Worm (Caenorhabditis elegans): ENCODE data around the gene oef-1.
A peak's percentile ranks its signal among the peaks of the same experiment; 100 is the strongest.

Gene oef-1

ce11 chrIV:7512617-7513233 is 35.5 kb upstream of the oef-1 start, which contains the start of the genes plc-4 and R05G6.4 (continued):
- TF ChIP-seq rnt-1 (tag; optimal IDR thresholded peaks at IDR 0.05): peak; percentile 7
- no peak for TF ChIP-seq lin-15B (tag; optimal IDR thresholded peaks at IDR 0.05)
- peak; percentile 38 for TF ChIP-seq tbx-2 (tag; optimal IDR thresholded peaks at IDR 0.05)
- TF ChIP-seq C04F5.9 (tag; optimal IDR thresholded peaks at IDR 0.05): no peak
- TF ChIP-seq unc-86 (tag; optimal IDR thresholded peaks at IDR 0.05): no peak
- peak; percentile 56 for TF ChIP-seq snu-23 (GFP tag; optimal IDR thresholded peaks at IDR 0.05)
- TF ChIP-seq nhr-90 (tag; optimal IDR thresholded peaks at IDR 0.05; ENCODE audit: poor library complexity): peak; percentile 52
- peak; percentile 42 to 65 for TF ChIP-seq lin-35 (GFP tag; optimal IDR thresholded peaks at IDR 0.05)
- TF ChIP-seq ces-1 (GFP tag; optimal IDR thresholded peaks at IDR 0.05): no peak
- peak; percentile 42 for TF ChIP-seq xbp-1 (tag; optimal IDR thresholded peaks at IDR 0.05)
- peak in 2 of 6 experiments; percentile 3 to 52 for TF ChIP-seq elt-3 (tag; optimal IDR thresholded peaks at IDR 0.05)

- TF ChIP-seq unc-98 (GFP tag; IDR thresholded peaks at IDR 0.05) (no peak), fos-1 (tag; optimal IDR thresholded peaks at IDR 0.05) (no peak), unc-130 (tag; optimal IDR thresholded peaks at IDR 0.05) (no peak), nhr-90 (tag; optimal IDR thresholded peaks at IDR 0.05; ENCODE audit: poor library complexity) (no peak), nhr-76 (tag; optimal IDR thresholded peaks at IDR 0.05) (no peak), unc-86 (tag; optimal IDR thresholded peaks at IDR 0.05) (no peak), pag-3 (tag; optimal IDR thresholded peaks at IDR 0.05; ENCODE audit: borderline replicate concordance, insufficient read depth) (no peak), C16A3.4 (tag; optimal IDR thresholded peaks at IDR 0.05) (no peak), nhr-77 (tag; optimal IDR thresholded peaks at IDR 0.05) (no peak), nhr-84 (tag; optimal IDR thresholded peaks at IDR 0.05) (no peak), snu-23 (GFP tag; optimal IDR thresholded peaks at IDR 0.05) (no peak), mep-1 (tag; optimal IDR thresholded peaks at IDR 0.05) (no peak), ztf-4 (tag; optimal IDR thresholded peaks at IDR 0.05) (no peak), egl-27 (tag; optimal IDR thresholded peaks at IDR 0.05) (no peak), ceh-82 (tag; optimal IDR thresholded peaks at IDR 0.05) (no peak), sox-4 (tag; optimal IDR thresholded peaks at IDR 0.05) (no peak), nhr-85 (tag) (no peak), snpc-4 (tag; optimal IDR thresholded peaks at IDR 0.05) (no peak), mef-2 (tag; optimal IDR thresholded peaks at IDR 0.05) (no peak), aha-1 (tag; optimal IDR thresholded peaks at IDR 0.05) (no peak)
These were observed 32.0 kb upstream of the oef-1 start, which contains the start of the genes R05G6.9 and R05G6.3 for ce11 chrIV:7516167-7516566. R05G6.9 (minus strand) TSS chrIV:7516267. R05G6.3 (plus strand) TSS chrIV:7516552.

ce11 chrIV:7520258-7520657 is 28.0 kb upstream of the oef-1 start:
- TF ChIP-seq lin-35 (GFP tag; optimal IDR thresholded peaks at IDR 0.05): peak in 1 of 2 experiments; percentile 2
- TF ChIP-seq mdl-1 (tag; optimal IDR thresholded peaks at IDR 0.05): no peak
- no peak for TF ChIP-seq efl-1 (optimal IDR thresholded peaks at IDR 0.05)
- TF ChIP-seq efl-1 (GFP tag; optimal IDR thresholded peaks at IDR 0.05 in 1 of 2): peak in 1 of 2 experiments; percentile 68

- TF ChIP-seq hpl-2 (GFP tag; optimal IDR thresholded peaks at IDR 0.05): no peak
- no peak for TF ChIP-seq ceh-82 (tag; optimal IDR thresholded peaks at IDR 0.05)
- TF ChIP-seq sox-4 (tag; optimal IDR thresholded peaks at IDR 0.05): no peak
- peak; percentile 72 for TF ChIP-seq elt-2 (tag; optimal IDR thresholded peaks at IDR 0.05)
- no peak for TF ChIP-seq irx-1 (tag; optimal IDR thresholded peaks at IDR 0.05)
- no peak for TF ChIP-seq mab-9 (GFP tag; IDR thresholded peaks at IDR 0.05)
- TF ChIP-seq xbp-1 (tag; optimal IDR thresholded peaks at IDR 0.05): no peak
- TF ChIP-seq zip-4 (GFP tag; optimal IDR thresholded peaks at IDR 0.05): no peak
- no peak for TF ChIP-seq unc-86 (tag; optimal IDR thresholded peaks at IDR 0.05)
- TF ChIP-seq ama-1 (optimal IDR thresholded peaks at IDR 0.05): no peak
- no peak for TF ChIP-seq pag-3 (tag; optimal IDR thresholded peaks at IDR 0.05; ENCODE audit: borderline replicate concordance, insufficient read depth)
- peak in 1 of 2 experiments; percentile 16 for TF ChIP-seq lin-35 (GFP tag; optimal IDR thresholded peaks at IDR 0.05)
- no peak for TF ChIP-seq nhr-28 (tag; optimal IDR thresholded peaks at IDR 0.05)
- TF ChIP-seq pax-3 (tag; optimal IDR thresholded peaks at IDR 0.05): no peak
These were observed 27.4 kb upstream of the oef-1 start for ce11 chrIV:7520841-7521240.
